Worm (Caenorhabditis elegans) whole organism, L4/young adult: Measurements from ENCODE around the gene nspe-6.

Source experiments
- W03F9.2 ChIP-seq: fragments of 150-350 bp; optimal IDR thresholded peaks from 2 replicates; lab custom pipeline; 2014; ENCODE audit warnings: missing biosample characterization, missing genetic modification characterization
- dao-5 ChIP-seq: sonication (generic microtip); optimal IDR thresholded peaks from 2 replicates; lab custom pipeline; 2016; ENCODE audit warnings: missing genotype, missing genetic modification characterization, moderate library complexity, missing compliant biosample characterization
- him-1 ChIP-seq: sonication (generic microtip); optimal IDR thresholded peaks from 2 replicates; lab custom pipeline; 2016; ENCODE audit warnings: missing genotype, missing genetic modification reagents, missing genetic modification characterization, missing compliant biosample characterization

- TF ChIP-seq dao-5 (tag; lab: Kevin White, UChicago) (no peak), him-1 (tag; lab: Kevin White, UChicago) (no peak), W03F9.2 (no peak)
Measured at ce11 chrII:12619288-12619687, 3.3 kb upstream of the nspe-6 start, which contains the start of gene nspe-2.
